Worm (Caenorhabditis elegans) whole organism, late embryonic: Measurements from ENCODE around the gene rpn-2.

Experiments
- eyg-1 ChIP-seq: sonication (generic microtip); optimal IDR thresholded peaks from 2 replicates; lab custom pipeline; 2016; ENCODE audit warnings: missing genotype, missing genetic modification characterization, missing compliant biosample characterization
- nfya-1 ChIP-seq: sonication (generic microtip); optimal IDR thresholded peaks from 2 replicates; lab custom pipeline; 2017; ENCODE audit warnings: missing genetic modification characterization, mild to moderate bottlenecking, missing compliant biosample characterization, antibody characterized with exemption, moderate library complexity
- sdc-2 ChIP-seq: sonication (generic microtip); optimal IDR thresholded peaks from 2 replicates; lab custom pipeline; 2016; ENCODE audit warnings: missing genotype, missing genetic modification characterization, missing compliant biosample characterization
- sox-4 ChIP-seq: sonication (generic microtip); optimal IDR thresholded peaks from 2 replicates; lab custom pipeline; 2017; ENCODE audit warnings: mild to moderate bottlenecking, missing genetic modification characterization, inconsistent platforms, missing compliant biosample characterization

DNA sequence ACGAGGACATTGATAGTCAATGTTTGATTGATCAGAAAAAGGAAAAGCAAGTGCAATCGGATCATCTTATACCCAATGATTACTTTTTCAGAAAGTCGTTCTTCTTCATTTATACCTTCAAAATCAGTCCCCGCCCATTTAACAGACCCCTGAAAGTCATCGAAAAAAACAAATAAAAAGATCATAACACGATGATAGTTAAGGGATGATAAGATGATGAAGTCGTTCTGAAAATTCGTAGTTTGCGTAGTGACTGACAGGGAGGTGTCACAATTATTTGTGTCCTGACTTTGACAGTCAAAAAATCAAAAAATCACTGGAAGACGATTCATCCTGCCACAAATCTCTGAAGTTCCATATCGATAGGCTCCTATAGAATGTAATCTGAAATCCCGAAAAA lies 4.5 kb upstream of the rpn-2 start, which contains the start of gene ugt-66:
- TF ChIP-seq nfya-1 (tag; lab: Kevin White, UChicago) (no peak), sdc-2 (tag; lab: Kevin White, UChicago) (no peak), sox-4 (tag; lab: Kevin White, UChicago) (no peak), eyg-1 (tag; lab: Kevin White, UChicago) (no peak)
